Fruit fly (Drosophila melanogaster): ENCODE results near the gene Patj.

The Patj gene

DNA sequence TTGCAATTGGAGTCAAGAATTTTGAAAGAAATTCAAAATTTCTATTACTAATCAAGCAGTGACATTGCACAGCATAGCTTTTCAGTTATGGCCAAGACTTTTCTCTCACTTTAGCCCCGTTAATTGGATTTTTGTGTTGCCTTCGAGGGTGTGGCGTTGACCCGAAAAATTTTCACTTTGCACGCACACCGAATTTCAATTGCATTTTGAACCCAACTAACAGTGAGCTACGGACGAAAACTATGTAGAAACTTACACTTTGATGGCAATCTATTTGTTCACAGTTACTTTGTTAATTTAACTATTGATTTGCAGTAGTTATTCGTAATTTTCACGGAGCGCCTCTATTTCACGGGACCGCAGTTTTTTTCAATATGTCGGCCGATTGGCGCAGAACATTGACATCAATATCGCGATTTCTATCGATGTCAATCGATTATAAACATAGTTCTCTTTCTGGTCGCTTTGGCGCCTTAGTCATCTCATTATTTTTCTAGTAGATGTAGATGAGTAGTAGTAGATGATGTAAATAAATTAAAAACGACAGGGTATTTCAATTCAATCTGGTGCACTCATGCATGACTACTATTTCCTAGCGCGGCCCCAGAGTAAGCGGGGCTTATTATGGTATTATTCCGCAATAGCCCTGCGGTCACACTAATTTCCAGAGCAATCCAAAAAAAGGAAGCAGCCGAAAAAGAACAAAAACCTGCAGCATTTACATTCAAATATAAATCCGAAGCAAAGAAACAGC, 3.5 kb upstream of the Patj start, which contains the start of the genes alpha-Spec, dlt and Cdc37:
alpha-Spec (minus strand) TSS at position 386 of the 754 bp plus-strand sequence.
dlt (minus strand) TSS at position 386 of the 754 bp plus-strand sequence.
Cdc37 (plus strand) TSS at position 450 of the 754 bp plus-strand sequence.
- TF ChIP-seq psq (optimal IDR thresholded peaks at IDR 0.05) (no peak), Dll (optimal IDR thresholded peaks at IDR 0.05) (no peak), usp (GFP tag; optimal IDR thresholded peaks at IDR 0.05) (no peak), EcR (GFP tag; optimal IDR thresholded peaks at IDR 0.05) (no peak), CG8478 (optimal IDR thresholded peaks at IDR 0.05) (no peak), pan (optimal IDR thresholded peaks at IDR 0.05) (no peak)

DNA sequence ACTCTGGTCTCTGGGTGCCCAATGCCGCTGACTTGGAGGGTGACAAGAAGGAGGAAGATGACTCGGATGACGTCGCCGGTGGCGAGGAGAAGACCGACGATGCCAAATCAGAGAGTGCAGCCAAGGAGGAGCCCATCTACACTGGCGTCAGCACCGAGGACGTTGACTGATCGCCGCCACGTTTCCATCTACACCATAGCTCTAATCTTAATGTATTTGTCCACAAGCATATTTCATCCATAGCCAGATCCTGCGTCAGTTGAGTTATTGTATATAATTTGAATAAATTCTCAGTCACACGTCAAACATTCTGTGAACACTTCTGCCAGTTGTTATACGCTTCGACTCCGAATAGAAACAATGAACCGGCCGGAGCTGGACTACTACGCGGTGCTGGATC, 1.6 kb upstream of the Patj start, which contains the start of gene CG12020:
CG12020 (plus strand) TSS at position 301 of the 400 bp plus-strand sequence.
- TF ChIP-seq psq (optimal IDR thresholded peaks at IDR 0.05) = no peak
- TF ChIP-seq CG8478 (optimal IDR thresholded peaks at IDR 0.05) = no peak

DNA sequence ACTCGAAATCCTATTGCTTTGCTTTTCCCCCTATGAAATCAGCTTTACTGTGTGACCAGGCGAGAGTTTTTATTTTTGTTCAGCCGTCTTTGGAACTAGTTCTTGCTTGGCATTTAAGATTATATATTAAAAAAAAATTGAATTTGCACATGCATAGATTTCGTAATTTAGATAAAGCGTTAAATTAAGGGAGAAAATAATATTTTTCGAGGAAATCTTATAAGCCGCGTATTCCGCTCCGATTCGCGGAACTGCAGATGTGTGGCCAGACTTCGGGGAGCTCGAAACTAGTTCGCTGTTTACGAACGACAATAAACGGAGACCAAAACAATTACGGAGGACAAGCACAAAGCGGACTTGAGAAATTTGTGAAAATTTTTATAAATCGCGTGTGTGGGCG, 4.2 kb downstream of the Patj start, which contains the start of the genes JTBR and CG42676:
JTBR (minus strand) TSS at position 55 of the 400 bp plus-strand sequence.
CG42676 (plus strand) TSS at position 306 of the 400 bp plus-strand sequence.
- TF ChIP-seq psq (optimal IDR thresholded peaks at IDR 0.05) (peak; percentile 57), EcR (GFP tag; optimal IDR thresholded peaks at IDR 0.05) (no peak)

DNA sequence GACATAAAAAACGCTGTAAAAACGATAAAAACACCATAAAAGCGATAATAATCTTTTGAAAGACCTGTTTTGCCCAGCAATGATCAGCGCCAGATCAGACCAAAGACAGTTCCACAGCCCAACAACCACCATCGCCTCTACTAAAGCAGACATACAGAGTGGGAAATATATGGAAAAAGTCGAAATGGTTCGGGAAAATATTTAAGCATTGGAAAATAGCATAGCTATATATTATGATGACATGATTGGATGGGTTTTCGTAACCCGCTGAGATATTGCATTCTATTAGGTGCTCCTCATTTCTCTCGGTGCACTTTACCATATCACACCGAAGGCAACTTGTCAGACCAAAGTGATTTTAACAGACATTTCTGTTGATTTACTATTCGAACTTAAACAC, 10.0 kb downstream of the Patj start:
- TF ChIP-seq usp (GFP tag; optimal IDR thresholded peaks at IDR 0.05) (no peak), EcR (GFP tag; optimal IDR thresholded peaks at IDR 0.05) (no peak), Dll (optimal IDR thresholded peaks at IDR 0.05) (no peak), CG8478 (optimal IDR thresholded peaks at IDR 0.05) (no peak), pan (optimal IDR thresholded peaks at IDR 0.05) (no peak), psq (optimal IDR thresholded peaks at IDR 0.05) (no peak)

DNA sequence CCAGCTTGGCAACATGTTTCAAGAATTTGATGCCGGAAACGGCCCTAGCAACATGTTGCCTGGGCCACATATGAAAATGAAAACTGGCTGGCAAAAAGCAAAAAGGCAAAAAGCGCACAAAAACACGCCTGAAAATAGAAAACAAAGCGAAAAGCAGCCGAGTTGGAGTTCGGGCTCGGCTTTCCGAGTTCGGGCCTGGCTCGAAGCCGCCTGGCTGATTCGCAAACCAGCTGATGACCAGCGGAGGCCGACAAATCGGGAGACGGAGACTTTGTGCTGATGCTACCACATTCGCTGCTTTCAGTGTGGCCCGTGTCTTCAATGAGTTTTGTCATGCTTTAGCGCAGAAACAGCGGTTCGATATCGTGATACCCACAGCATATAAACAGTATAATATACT, 11.7 kb downstream of the Patj start, which contains the start of gene GV1:
GV1 (plus strand) TSS at position 301 of the 400 bp plus-strand sequence.
- TF ChIP-seq EcR (GFP tag; optimal IDR thresholded peaks at IDR 0.05) = no peak
- no peak for TF ChIP-seq CG8478 (optimal IDR thresholded peaks at IDR 0.05)
- TF ChIP-seq usp (GFP tag; optimal IDR thresholded peaks at IDR 0.05) = no peak
- no peak for TF ChIP-seq psq (optimal IDR thresholded peaks at IDR 0.05)
- TF ChIP-seq pan (optimal IDR thresholded peaks at IDR 0.05) = no peak
- no peak for TF ChIP-seq Dll (optimal IDR thresholded peaks at IDR 0.05)

DNA sequence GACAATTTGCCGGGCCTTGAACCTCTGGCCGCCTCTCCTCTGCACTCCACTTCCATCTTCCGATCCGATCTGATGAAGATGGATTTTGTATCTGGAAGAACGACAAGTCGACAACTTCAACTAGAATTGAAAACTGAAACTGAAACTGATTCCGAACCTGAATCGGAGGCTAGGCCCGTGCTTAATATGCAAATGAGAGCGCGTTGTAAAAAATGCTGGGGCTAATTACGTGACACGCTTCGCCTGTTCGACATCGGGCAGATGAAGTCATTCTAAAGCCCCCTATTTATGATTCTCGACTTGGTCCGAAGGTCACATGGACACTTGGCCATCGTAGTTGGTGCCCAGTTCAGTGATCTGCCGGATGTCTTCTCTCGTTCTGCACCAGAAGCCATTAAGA, 18.0 kb downstream of the Patj start:
- no peak for TF ChIP-seq EcR (GFP tag; optimal IDR thresholded peaks at IDR 0.05)
- no peak for TF ChIP-seq psq (optimal IDR thresholded peaks at IDR 0.05)
- no peak for TF ChIP-seq usp (GFP tag; optimal IDR thresholded peaks at IDR 0.05)
- no peak for TF ChIP-seq pan (optimal IDR thresholded peaks at IDR 0.05)
- no peak for TF ChIP-seq CG8478 (optimal IDR thresholded peaks at IDR 0.05)
- no peak for TF ChIP-seq Dll (optimal IDR thresholded peaks at IDR 0.05)

DNA sequence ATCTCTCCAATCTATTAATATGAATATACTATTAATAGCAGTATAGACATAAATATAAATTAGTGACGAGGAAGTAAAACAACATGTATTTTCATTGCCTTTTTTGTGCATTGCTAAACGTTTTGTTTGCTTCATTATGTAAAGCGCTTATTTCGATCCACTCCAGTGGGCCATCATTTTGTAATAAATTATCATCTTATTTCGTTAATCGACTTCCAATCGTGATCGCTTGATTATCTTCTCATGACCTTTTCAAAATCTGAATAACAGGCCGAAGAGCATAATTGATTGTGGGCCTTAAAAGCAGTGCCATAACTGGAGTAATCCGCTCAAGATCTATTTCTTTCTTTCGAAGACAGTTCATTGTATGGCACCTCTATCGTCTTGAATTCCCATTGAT, 18.8 kb downstream of the Patj start:
- TF ChIP-seq CG8478 (optimal IDR thresholded peaks at IDR 0.05) (no peak), Dll (optimal IDR thresholded peaks at IDR 0.05) (no peak), psq (optimal IDR thresholded peaks at IDR 0.05) (no peak), EcR (GFP tag; optimal IDR thresholded peaks at IDR 0.05) (no peak), pan (optimal IDR thresholded peaks at IDR 0.05) (no peak), usp (GFP tag; optimal IDR thresholded peaks at IDR 0.05) (no peak)

DNA sequence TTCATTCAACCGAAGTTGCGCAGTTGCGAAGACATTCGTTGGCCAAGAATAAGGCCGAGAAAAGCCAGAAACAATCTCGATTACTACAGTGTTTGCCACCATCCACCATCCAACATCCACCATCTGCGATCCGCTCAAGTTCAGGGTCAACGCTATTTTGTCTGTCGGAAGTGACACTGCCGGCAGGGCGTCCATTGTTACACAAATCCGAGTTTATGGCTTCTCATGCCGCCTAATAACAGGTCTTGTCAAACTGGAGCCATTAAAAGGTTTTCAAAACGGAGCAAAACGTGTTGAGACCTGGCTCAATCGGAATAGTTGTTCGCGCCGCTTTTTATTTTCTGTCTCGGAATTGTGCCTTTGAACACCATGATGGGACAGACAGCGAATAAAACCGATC, 20.2 kb downstream of the Patj start:
- TF ChIP-seq pan (optimal IDR thresholded peaks at IDR 0.05) (no peak), psq (optimal IDR thresholded peaks at IDR 0.05) (no peak), usp (GFP tag; optimal IDR thresholded peaks at IDR 0.05) (no peak), Dll (optimal IDR thresholded peaks at IDR 0.05) (no peak), EcR (GFP tag; optimal IDR thresholded peaks at IDR 0.05) (no peak), CG8478 (optimal IDR thresholded peaks at IDR 0.05) (no peak)

DNA sequence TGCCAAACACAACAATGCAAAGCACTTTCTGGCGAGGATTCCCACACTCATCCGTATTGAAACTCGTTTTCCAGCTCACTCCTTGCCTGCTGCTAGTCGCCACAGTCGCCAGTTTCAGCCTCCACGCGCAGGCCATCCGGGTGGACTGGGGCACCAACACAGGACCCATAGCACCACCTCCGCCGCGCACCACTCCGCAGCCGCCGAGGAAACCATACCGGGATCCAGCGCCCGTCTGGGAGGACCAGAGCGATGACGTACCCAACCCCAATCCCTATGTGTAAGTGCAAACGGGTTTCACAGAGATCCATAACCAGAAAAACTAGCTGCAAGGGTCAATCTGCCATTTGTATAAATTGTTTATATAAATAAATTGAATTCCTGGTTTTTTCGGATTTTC, 22.5 kb downstream of the Patj start:
- TF ChIP-seq EcR (GFP tag; optimal IDR thresholded peaks at IDR 0.05) (no peak), pan (optimal IDR thresholded peaks at IDR 0.05) (no peak)

DNA sequence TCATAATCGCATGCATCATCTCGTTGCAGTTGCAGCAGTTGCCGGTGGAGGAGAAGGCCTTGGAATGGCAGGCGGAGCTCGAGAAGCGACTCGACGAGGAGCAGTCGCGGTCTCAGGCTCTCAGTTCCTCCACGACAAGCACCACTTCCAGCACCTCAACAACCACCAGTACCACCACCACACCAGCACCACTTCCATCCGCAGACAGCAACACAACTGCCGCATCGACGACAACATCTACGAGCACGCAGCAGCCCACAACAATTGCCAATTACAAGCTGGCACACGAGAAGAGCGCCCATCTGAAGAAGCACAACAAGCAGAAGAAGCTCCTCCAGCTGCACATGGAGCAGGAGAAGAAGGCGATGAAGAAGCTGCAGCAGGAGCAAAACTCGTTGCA, 23.8 kb downstream of the Patj start:
- TF ChIP-seq CG8478 (optimal IDR thresholded peaks at IDR 0.05) (no peak), pan (optimal IDR thresholded peaks at IDR 0.05) (no peak)

DNA sequence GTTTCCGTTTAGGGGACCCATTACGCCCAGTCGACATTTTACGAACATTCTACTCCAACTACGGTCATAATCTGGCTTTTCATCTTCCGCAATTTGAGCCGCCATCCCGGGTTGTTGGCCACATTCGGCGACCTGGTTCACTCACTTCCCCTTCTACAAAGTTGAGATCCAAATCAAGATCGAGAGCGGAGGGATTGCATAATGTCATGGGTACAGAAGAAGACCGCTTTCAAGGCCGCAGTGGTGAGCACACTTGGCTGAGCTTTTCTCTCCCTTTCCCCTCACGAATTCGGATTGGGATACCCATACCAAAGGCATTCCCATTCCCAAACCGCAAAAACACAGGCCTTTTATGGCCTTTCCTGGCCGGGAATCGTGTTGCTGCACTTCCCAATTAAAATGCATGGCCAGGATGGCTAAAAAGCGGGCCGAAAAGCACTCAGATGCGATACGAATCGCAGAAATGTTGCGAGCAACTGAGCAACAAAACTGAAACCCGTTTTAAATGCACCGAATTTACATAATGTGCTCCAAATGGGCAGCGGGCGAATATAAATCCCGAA, 29.3 kb downstream of the Patj start:
- TF ChIP-seq usp (GFP tag; optimal IDR thresholded peaks at IDR 0.05) (no peak), Dll (optimal IDR thresholded peaks at IDR 0.05) (no peak), psq (optimal IDR thresholded peaks at IDR 0.05) (no peak), EcR (GFP tag; optimal IDR thresholded peaks at IDR 0.05) (no peak), pan (optimal IDR thresholded peaks at IDR 0.05) (no peak), CG8478 (optimal IDR thresholded peaks at IDR 0.05) (no peak)

DNA sequence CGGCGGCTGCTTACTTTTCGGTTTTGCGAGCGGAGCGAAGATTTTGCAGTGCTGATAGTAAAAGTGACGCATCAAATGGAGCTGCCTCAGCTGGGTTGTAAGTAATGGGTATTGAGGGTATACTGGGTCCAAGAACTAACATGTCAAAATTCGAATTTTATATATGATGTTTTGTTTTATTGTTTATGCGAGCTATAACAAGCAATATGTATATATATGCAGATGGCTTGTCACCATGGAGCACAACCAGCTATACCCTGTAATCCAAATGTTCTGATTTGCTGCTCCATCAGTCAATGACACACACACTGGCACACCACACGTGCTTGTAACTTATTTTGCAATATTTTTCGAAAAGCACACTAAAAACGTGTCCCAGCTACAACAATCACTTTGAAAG, 30.9 kb downstream of the Patj start:
- no peak for TF ChIP-seq psq (optimal IDR thresholded peaks at IDR 0.05)
- TF ChIP-seq pan (optimal IDR thresholded peaks at IDR 0.05) = peak; percentile 65
- TF ChIP-seq EcR (GFP tag; optimal IDR thresholded peaks at IDR 0.05) = no peak

DNA sequence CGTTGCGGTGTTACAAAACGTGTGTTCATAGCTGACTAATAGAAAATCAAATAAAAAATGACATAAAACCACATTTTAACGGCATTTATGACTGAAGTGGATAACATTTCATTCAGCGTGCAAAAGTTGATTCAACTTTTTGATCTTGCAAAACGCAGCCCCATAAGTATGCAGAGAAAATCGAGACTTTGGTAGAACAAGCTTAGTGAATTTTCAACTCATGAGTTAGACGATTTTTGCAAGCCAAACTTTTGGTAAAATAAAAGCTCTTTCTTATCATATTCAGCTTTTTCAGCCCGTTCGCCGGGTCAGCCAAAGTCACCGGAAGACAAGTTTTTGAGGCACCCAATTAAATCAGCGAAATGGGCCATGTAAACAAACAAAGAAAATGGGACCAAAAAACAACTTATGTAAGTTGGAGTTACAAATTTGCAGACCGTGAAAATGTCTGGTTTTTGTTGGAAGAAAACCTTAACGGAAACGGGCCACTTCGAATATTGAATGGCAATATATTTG, 33.2 kb downstream of the Patj start, which contains the start of gene Cpr62Ba:
Cpr62Ba (minus strand) TSS at position 31 of the 516 bp plus-strand sequence.
- TF ChIP-seq usp (GFP tag; optimal IDR thresholded peaks at IDR 0.05) (no peak), EcR (GFP tag; optimal IDR thresholded peaks at IDR 0.05) (peak in 1 of 2 experiments; percentile 33)
